Fruit fly (Drosophila melanogaster) whole organism, pupa: ENCODE results near the gene Had1.

Experiments used
- CG12605 ChIP-seq: fragments of 200-800 bp; sonication (Bioruptor generic); IDR thresholded peaks from 2 replicates; pipeline ENCODE4 v1.3.6; 2022; ENCODE audit warnings: missing biosample characterization, missing genetic modification characterization
- CG13204 ChIP-seq: fragments of 200-800 bp; sonication (Bioruptor generic); optimal IDR thresholded peaks from 2 replicates; lab custom pipeline; 2018; ENCODE audit warnings: missing biosample characterization, mild to moderate bottlenecking, missing genetic modification characterization, moderate library complexity
- CG15710 ChIP-seq: fragments of 200-800 bp; sonication (Bioruptor generic); optimal IDR thresholded peaks from 2 replicates; lab custom pipeline; 2018; ENCODE audit warnings: missing biosample characterization, mild to moderate bottlenecking, missing genetic modification characterization, moderate library complexity
- CG17806 ChIP-seq: fragments of 200-800 bp; sonication (Bioruptor generic); optimal IDR thresholded peaks from 2 replicates; lab custom pipeline; 2018; ENCODE audit warnings: missing biosample characterization, mild to moderate bottlenecking, missing genetic modification characterization, moderate library complexity
- CG32121 ChIP-seq: fragments of 200-800 bp; sonication (Bioruptor generic); IDR thresholded peaks from 2 replicates; pipeline ENCODE4 v1.3.6; 2022; ENCODE audit warnings: missing biosample characterization, missing genetic modification characterization
- CG34367 ChIP-seq: fragments of 200-800 bp; sonication (Bioruptor generic); optimal IDR thresholded peaks from 2 replicates; lab custom pipeline; 2018; ENCODE audit warnings: missing biosample characterization, mild to moderate bottlenecking, missing genetic modification characterization
- CG4496 ChIP-seq: fragments of 200-800 bp; sonication (Bioruptor generic); IDR thresholded peaks from 3 replicates; pipeline ENCODE4 v1.3.6; 2022; ENCODE audit warnings: missing biosample characterization, missing genetic modification characterization
- CG9948 ChIP-seq: fragments of 200-800 bp; sonication (Bioruptor generic); optimal IDR thresholded peaks from 2 replicates; lab custom pipeline; 2018; ENCODE audit warnings: missing biosample characterization, mild to moderate bottlenecking, missing genetic modification characterization, moderate library complexity
- D1 ChIP-seq: fragments of 200-800 bp; sonication (Bioruptor generic); optimal IDR thresholded peaks from 2 replicates; lab custom pipeline; 2018; ENCODE audit warnings: missing biosample characterization, mild to moderate bottlenecking, missing genetic modification characterization, moderate library complexity
- EcR ChIP-seq: fragments of 200-800 bp; sonication (Bioruptor generic); optimal IDR thresholded peaks from 3 replicates; lab custom pipeline; 2019; ENCODE audit warnings: missing biosample characterization, missing genetic modification characterization, mild to moderate bottlenecking, moderate library complexity, missing genetic modification reagents
- Ets98B ChIP-seq: fragments of 200-800 bp; sonication (Bioruptor generic); IDR thresholded peaks from 2 replicates; pipeline ENCODE4 v1.3.6; 2022; ENCODE audit warnings: missing biosample characterization, missing genetic modification characterization
- fd96Ca ChIP-seq: fragments of 200-800 bp; sonication (Bioruptor generic); IDR thresholded peaks from 3 replicates; pipeline ENCODE4 v1.3.6; 2022; ENCODE audit warnings: missing biosample characterization, missing genetic modification characterization
- gl ChIP-seq: fragments of 200-800 bp; sonication (Bioruptor generic); optimal IDR thresholded peaks from 2 replicates; lab custom pipeline; 2018; ENCODE audit warnings: missing biosample characterization, mild to moderate bottlenecking, missing genetic modification characterization
- rn ChIP-seq: fragments of 200-800 bp; sonication (Bioruptor generic); IDR thresholded peaks from 2 replicates; pipeline ENCODE4 v1.3.6; 2022; ENCODE audit warnings: missing biosample characterization, missing genetic modification characterization

DNA sequence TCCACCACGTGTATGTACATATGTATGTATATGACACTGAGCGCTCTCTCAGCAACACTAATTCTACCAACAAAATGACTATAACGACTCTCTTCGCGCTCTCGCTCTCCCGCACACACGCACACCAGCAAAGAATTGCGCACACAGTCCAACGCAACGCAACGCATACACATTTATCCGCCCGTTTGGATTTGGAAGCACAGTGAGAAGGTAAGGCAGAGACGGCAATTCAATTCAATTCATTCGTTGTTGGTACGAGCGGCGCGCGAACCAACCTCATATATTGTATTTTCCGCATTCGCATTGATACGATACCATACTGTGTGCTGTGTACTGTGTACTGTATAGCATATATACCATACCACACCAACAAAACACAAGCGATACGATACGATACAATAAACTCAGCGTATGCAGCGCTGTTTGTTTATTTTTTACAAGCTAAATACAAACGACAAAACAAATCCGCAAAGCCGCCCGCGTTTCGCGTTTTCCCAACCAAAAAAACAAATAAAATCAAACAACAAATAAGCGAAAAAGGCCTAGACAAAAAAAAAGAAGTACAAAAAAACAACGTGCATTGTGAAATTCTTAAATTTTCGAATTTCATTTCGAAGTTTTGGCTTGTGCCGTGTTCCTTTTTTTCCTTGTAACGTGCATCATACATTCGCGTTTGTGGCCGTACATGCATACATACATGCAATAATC, 25.1 kb upstream of the Had1 start, which contains the start of the genes CG9921 and Dsp1:
- TF ChIP-seq CG32121 (no peak), CG15710 (tag; lab: Kevin White, UChicago) (no peak), EcR (GFP tag; lab: Kevin White, UChicago) (peak; percentile 9), gl (tag; lab: Kevin White, UChicago) (no peak), CG17806 (tag; lab: Kevin White, UChicago) (no peak), rn (no peak), D1 (tag; lab: Kevin White, UChicago) (no peak), CG4496 (GFP tag; lab: Robert Waterston, UW) (peak; percentile 29; the same call in 1 of the 3 replicates), Ets98B (GFP tag; lab: Robert Waterston, UW) (peak; percentile 35; the same call in 1 of the 2 replicates), CG12605 (GFP tag; lab: Robert Waterston, UW) (0 out of 2 replicates have a peak, but pooled peaks have one; percentile 30), fd96Ca (peak; percentile 54; the same call in 1 of the 3 replicates), CG9948 (no peak), CG13204 (GFP tag; lab: Kevin White, UChicago) (no peak), CG34367 (tag; lab: Kevin White, UChicago) (no peak)
